Fruit fly (Drosophila melanogaster) whole organism, embryonic: ENCODE measurements around the gene Cht5.

Experiments
- Antp ChIP-seq: fragments of 200-800 bp; sonication (Bioruptor generic); optimal IDR thresholded peaks from 3 replicates; lab custom pipeline; 2016; ENCODE audit warnings: missing biosample characterization, missing genetic modification characterization
- Asciz ChIP-seq: fragments of 200-800 bp; sonication (Bioruptor generic); optimal IDR thresholded peaks from 2 replicates; lab custom pipeline; 2017; ENCODE audit warnings: missing biosample characterization, mild to moderate bottlenecking, missing genetic modification characterization, missing genetic modification reagents
- BtbVII ChIP-seq: fragments of 200-800 bp; sonication (Bioruptor generic); optimal IDR thresholded peaks from 3 replicates; lab custom pipeline; 2017; ENCODE audit warnings: missing biosample characterization, mild to moderate bottlenecking, missing genetic modification characterization
- CG10209 ChIP-seq: fragments of 200-800 bp; sonication (Bioruptor generic); optimal IDR thresholded peaks from 3 replicates; lab custom pipeline; 2017; ENCODE audit warnings: missing biosample characterization, mild to moderate bottlenecking, missing genetic modification characterization, missing genetic modification reagents
- CG10543 ChIP-seq: fragments of 200-800 bp; sonication (Bioruptor generic); optimal IDR thresholded peaks from 3 replicates; lab custom pipeline; 2017; ENCODE audit warnings: missing biosample characterization, mild to moderate bottlenecking, missing genetic modification characterization, moderate library complexity
- CG11456 ChIP-seq: fragments of 200-800 bp; sonication (Bioruptor generic); IDR thresholded peaks from 3 replicates; pipeline ENCODE4 v1.3.6; 2022; ENCODE audit warnings: missing biosample characterization, missing genetic modification characterization
- CG11504 ChIP-seq: fragments of 200-800 bp; sonication (Bioruptor generic); optimal IDR thresholded peaks from 3 replicates; lab custom pipeline; 2019; ENCODE audit warnings: missing biosample characterization, mild to moderate bottlenecking, missing genetic modification characterization, moderate library complexity
- CG12104 ChIP-seq: fragments of 200-800 bp; sonication (Bioruptor generic); optimal IDR thresholded peaks from 3 replicates; lab custom pipeline; 2016; ENCODE audit warnings: missing biosample characterization, missing genetic modification characterization
- CG12219 ChIP-seq: fragments of 200-800 bp; sonication (Bioruptor generic); optimal IDR thresholded peaks from 3 replicates; lab custom pipeline; 2018; ENCODE audit warnings: missing biosample characterization, mild to moderate bottlenecking, missing genetic modification characterization
- CG17361 ChIP-seq: fragments of 200-800 bp; sonication (Bioruptor generic); IDR thresholded peaks from 3 replicates; pipeline ENCODE4 v1.3.6; 2022; ENCODE audit warnings: missing biosample characterization, missing genetic modification characterization
- CG18476 ChIP-seq: fragments of 200-800 bp; sonication (Bioruptor generic); optimal IDR thresholded peaks from 2 replicates; lab custom pipeline; 2016; ENCODE audit warnings: missing biosample characterization, mild to moderate bottlenecking, missing genetic modification characterization
- CG18764 ChIP-seq: fragments of 200-800 bp; sonication (Bioruptor generic); optimal IDR thresholded peaks from 3 replicates; lab custom pipeline; 2016; ENCODE audit warnings: missing biosample characterization, missing genetic modification characterization
- CG31388 ChIP-seq: fragments of 200-800 bp; sonication (Bioruptor generic); optimal IDR thresholded peaks from 2 replicates; lab custom pipeline; 2016; ENCODE audit warnings: missing biosample characterization, missing genetic modification characterization
- CG42726 ChIP-seq: fragments of 200-800 bp; sonication (Bioruptor generic); IDR thresholded peaks from 2 replicates; pipeline ENCODE4 v1.3.6; 2022; ENCODE audit warnings: missing biosample characterization, missing genetic modification characterization; ENCODE audit not compliant: partially characterized antibody
- CG4328 ChIP-seq: fragments of 200-800 bp; sonication (Bioruptor generic); optimal IDR thresholded peaks from 3 replicates; lab custom pipeline; 2017; ENCODE audit warnings: missing biosample characterization, missing genetic modification reagents, missing genetic modification characterization
- CG5180 ChIP-seq: fragments of 200-800 bp; sonication (Bioruptor generic); optimal IDR thresholded peaks from 3 replicates; lab custom pipeline; 2017; ENCODE audit warnings: missing biosample characterization, missing genetic modification characterization, mild to moderate bottlenecking, moderate library complexity, missing genetic modification reagents
- CG6654 ChIP-seq: fragments of 200-800 bp; sonication (Bioruptor generic); optimal IDR thresholded peaks from 2 replicates; lab custom pipeline; 2017; ENCODE audit warnings: missing biosample characterization, mild to moderate bottlenecking, missing genetic modification characterization
- CG8359 ChIP-seq: fragments of 200-800 bp; sonication (Bioruptor generic); optimal IDR thresholded peaks from 2 replicates; lab custom pipeline; 2017; ENCODE audit warnings: missing biosample characterization, mild to moderate bottlenecking, missing genetic modification characterization, borderline replicate concordance
- CG9437 ChIP-seq: fragments of 200-800 bp; sonication (Bioruptor generic); optimal IDR thresholded peaks from 2 replicates; lab custom pipeline; 2018; ENCODE audit warnings: missing biosample characterization, mild to moderate bottlenecking, missing genetic modification characterization
- CoRest ChIP-seq: fragments of 200-800 bp; sonication (Bioruptor generic); optimal IDR thresholded peaks from 3 replicates; lab custom pipeline; 2018; ENCODE audit warnings: missing biosample characterization, mild to moderate bottlenecking, missing genetic modification characterization, moderate library complexity
- D ChIP-seq, 2 experiments: fragments of 200-800 bp in 1 of 2; fragments of >200 bp in 1 of 2; sonication (Bioruptor generic) in 1 of 2; optimal IDR thresholded peaks; 2 replicates in 1 of 2; 3 replicates in 1 of 2; lab custom pipeline; 2017; ENCODE audit warnings: mild to moderate bottlenecking in 1 of 2, missing biosample characterization in 1 of 2, missing genetic modification characterization in 1 of 2, missing genetic modification reagents in 1 of 2
- Drgx ChIP-seq: fragments of 200-800 bp; sonication (Bioruptor generic); IDR thresholded peaks from 2 replicates; pipeline ENCODE4 v1.3.6; 2022; ENCODE audit warnings: missing biosample characterization, missing genetic modification characterization
- Fer1 ChIP-seq: fragments of 200-800 bp; sonication (Bioruptor generic); optimal IDR thresholded peaks from 2 replicates; lab custom pipeline; 2017; ENCODE audit warnings: missing biosample characterization, mild to moderate bottlenecking, missing genetic modification characterization
- Hr39 ChIP-seq: fragments of >200 bp; optimal IDR thresholded peaks from 2 replicates; lab custom pipeline; 2017
- NC2α ChIP-seq: fragments of 200-800 bp; sonication (Bioruptor generic); optimal IDR thresholded peaks from 2 replicates; lab custom pipeline; 2016; ENCODE audit warnings: missing biosample characterization, missing genetic modification characterization
- NfI ChIP-seq: fragments of 200-800 bp; sonication (Bioruptor generic); optimal IDR thresholded peaks from 3 replicates; lab custom pipeline; 2018; ENCODE audit warnings: missing biosample characterization, mild to moderate bottlenecking, missing genetic modification characterization, moderate library complexity
- TFAM ChIP-seq: fragments of 200-800 bp; sonication (Bioruptor generic); optimal IDR thresholded peaks from 2 replicates; lab custom pipeline; 2017; ENCODE audit warnings: missing biosample characterization, missing genetic modification characterization, inconsistent platforms
- Xbp1 ChIP-seq: fragments of 200-800 bp; sonication (Bioruptor generic); optimal IDR thresholded peaks from 3 replicates; lab custom pipeline; 2016; ENCODE audit warnings: missing biosample characterization, mild to moderate bottlenecking, missing genetic modification characterization
- Xrp1 ChIP-seq: fragments of 200-800 bp; sonication (Bioruptor generic); IDR thresholded peaks from 2 replicates; pipeline ENCODE4 v1.3.6; 2022; ENCODE audit warnings: missing biosample characterization, missing genetic modification characterization
- bigmax ChIP-seq: fragments of 200-800 bp; sonication (Bioruptor generic); optimal IDR thresholded peaks from 2 replicates; lab custom pipeline; 2018; ENCODE audit warnings: missing biosample characterization, mild to moderate bottlenecking, missing genetic modification characterization
- br ChIP-seq: fragments of >200 bp; optimal IDR thresholded peaks from 2 replicates; lab custom pipeline; 2017
- croc ChIP-seq: fragments of 200-800 bp; sonication (Bioruptor generic); conservative IDR thresholded peaks from 3 replicates; pipeline ENCODE4 v1.3.6; 2022; ENCODE audit warnings: missing biosample characterization, missing genetic modification characterization
- dati ChIP-seq: fragments of 200-800 bp; sonication (Bioruptor generic); IDR thresholded peaks from 2 replicates; pipeline ENCODE4 v1.3.6; 2022; ENCODE audit warnings: missing biosample characterization, missing genetic modification characterization
- disco-r ChIP-seq: fragments of 200-800 bp; sonication (Bioruptor generic); optimal IDR thresholded peaks from 2 replicates; lab custom pipeline; 2016; ENCODE audit warnings: missing biosample characterization, missing genetic modification characterization
- dm ChIP-seq: fragments of 200-800 bp; sonication (Bioruptor generic); optimal IDR thresholded peaks from 3 replicates; lab custom pipeline; 2016; ENCODE audit warnings: missing biosample characterization, missing genetic modification characterization
- exex ChIP-seq: fragments of 200-800 bp; sonication (Bioruptor generic); optimal IDR thresholded peaks from 4 replicates; lab custom pipeline; 2018; ENCODE audit warnings: missing biosample characterization, mild to moderate bottlenecking, missing genetic modification characterization, moderate library complexity
- fru ChIP-seq: fragments of >200 bp; optimal IDR thresholded peaks from 2 replicates; lab custom pipeline; 2017
- gcm ChIP-seq: fragments of 200-800 bp; sonication (Bioruptor generic); optimal IDR thresholded peaks from 2 replicates; lab custom pipeline; 2019; ENCODE audit warnings: missing biosample characterization, mild to moderate bottlenecking, missing genetic modification characterization, moderate library complexity
- gro ChIP-seq: fragments of 200-800 bp; sonication (Bioruptor generic); optimal IDR thresholded peaks from 2 replicates; lab custom pipeline; 2016; ENCODE audit warnings: missing biosample characterization, missing genetic modification characterization
- jumu ChIP-seq: fragments of 200-800 bp; sonication (Bioruptor generic); optimal IDR thresholded peaks from 3 replicates; lab custom pipeline; 2016; ENCODE audit warnings: missing biosample characterization, missing genetic modification characterization
- lab ChIP-seq: fragments of 200-800 bp; sonication (Bioruptor generic); optimal IDR thresholded peaks from 3 replicates; lab custom pipeline; 2017; ENCODE audit warnings: missing biosample characterization, missing genetic modification characterization, mild to moderate bottlenecking, moderate library complexity, missing genetic modification reagents
- nerfin-1 ChIP-seq: fragments of 200-800 bp; sonication (Bioruptor generic); optimal IDR thresholded peaks from 3 replicates; lab custom pipeline; 2019; ENCODE audit warnings: missing biosample characterization, mild to moderate bottlenecking, missing genetic modification characterization, moderate library complexity
- pfk ChIP-seq: fragments of 200-800 bp; sonication (Bioruptor generic); optimal IDR thresholded peaks from 2 replicates; lab custom pipeline; 2018; ENCODE audit warnings: missing biosample characterization, mild to moderate bottlenecking, missing genetic modification characterization, moderate library complexity
- row ChIP-seq: fragments of 200-800 bp; sonication (Bioruptor generic); IDR thresholded peaks from 3 replicates; pipeline ENCODE4 v1.3.6; 2022; ENCODE audit warnings: missing biosample characterization, missing genetic modification characterization
- run ChIP-seq: fragments of 200-800 bp; sonication (Bioruptor generic); optimal IDR thresholded peaks from 3 replicates; lab custom pipeline; 2018; ENCODE audit warnings: missing biosample characterization, mild to moderate bottlenecking, missing genetic modification characterization
- sens ChIP-seq: fragments of 200-800 bp; sonication (Bioruptor generic); peaks from one replicate; lab custom pipeline; 2016; ENCODE audit warnings: missing biosample characterization, missing genetic modification characterization
- ssp ChIP-seq: fragments of 200-800 bp; sonication (Bioruptor generic); IDR thresholded peaks from 2 replicates; pipeline ENCODE4 v1.3.6; 2022; ENCODE audit warnings: missing biosample characterization, missing genetic modification characterization
- tup ChIP-seq: fragments of 200-800 bp; sonication (Bioruptor generic); optimal IDR thresholded peaks from 2 replicates; lab custom pipeline; 2016; ENCODE audit warnings: missing biosample characterization, mild to moderate bottlenecking, missing genetic modification characterization, moderate library complexity
- usp ChIP-seq: fragments of >200 bp; optimal IDR thresholded peaks from 2 replicates; lab custom pipeline; 2017; ENCODE audit warnings: missing biosample characterization, missing genetic modification characterization
- yki ChIP-seq: fragments of >200 bp; optimal IDR thresholded peaks from 3 replicates; lab custom pipeline; 2018

Cht5 gene

DNA sequence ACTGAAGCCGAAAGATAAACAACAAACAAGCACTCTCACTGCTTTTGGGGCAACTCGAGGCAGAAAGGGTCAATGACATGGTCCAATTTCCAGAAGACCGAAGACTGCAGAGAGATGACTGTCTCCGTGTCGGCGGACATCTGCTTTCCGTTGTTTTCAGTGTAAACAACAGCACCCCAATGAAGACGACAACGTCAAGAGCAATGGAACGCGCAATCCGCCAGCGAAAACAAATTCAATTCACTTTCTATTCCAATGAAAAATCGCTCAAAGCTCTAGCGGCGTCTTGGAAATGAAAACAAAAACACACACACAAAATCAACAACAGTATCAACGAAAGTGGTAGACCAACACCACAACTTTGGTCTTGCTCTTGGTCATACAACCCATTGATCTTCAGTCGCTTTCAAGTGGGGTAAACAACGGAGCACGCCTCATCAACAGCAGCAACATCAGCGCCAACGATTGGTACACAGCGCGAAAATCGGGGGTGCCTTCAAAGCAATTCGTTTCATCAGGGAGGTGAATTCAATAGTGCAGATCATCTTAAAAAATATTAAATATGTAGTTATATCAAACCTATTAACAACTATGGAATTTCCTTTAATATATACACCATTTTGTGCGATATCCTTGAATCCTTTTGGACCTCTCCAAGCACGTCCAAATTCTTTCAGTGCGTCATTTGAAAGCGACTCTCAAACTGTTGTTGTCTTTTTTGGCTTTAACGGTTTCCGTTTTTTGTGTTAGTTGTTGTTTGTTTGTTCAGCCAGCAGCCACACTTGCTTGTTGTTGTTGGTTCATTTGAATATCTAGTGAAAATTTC lies 50.3 kb downstream of the Cht5 start (continued):
- no peak for TF ChIP-seq CG42726
- TF ChIP-seq CG31388 (GFP tag; lab: Kevin White, UChicago), result no peak
- no peak for TF ChIP-seq CG18764 (GFP tag; lab: Kevin White, UChicago)
- peak; percentile 59 for TF ChIP-seq Drgx (GFP tag; lab: Robert Waterston, UW)
- TF ChIP-seq CG10543 (GFP tag; lab: Kevin White, UChicago), result peak; percentile 46
- peak; percentile 17 for TF ChIP-seq CG12219 (GFP tag; lab: Kevin White, UChicago)
- TF ChIP-seq NC2α (GFP tag; lab: Kevin White, UChicago), result no peak
- TF ChIP-seq lab, result peak; percentile 47
- TF ChIP-seq dati (GFP tag; lab: Robert Waterston, UW), result peak; percentile 34; the same call in 1 of the 2 replicates
- TF ChIP-seq disco-r (GFP tag; lab: Kevin White, UChicago), result no peak
- TF ChIP-seq CG4328, result peak; percentile 22
- no peak for TF ChIP-seq TFAM (GFP tag; lab: Kevin White, UChicago)
- TF ChIP-seq CG11456 (GFP tag; lab: Robert Waterston, UW), result 0 out of 3 replicates have a peak, but pooled peaks have one; percentile 16
- TF ChIP-seq row (GFP tag; lab: Robert Waterston, UW), result peak; percentile 58
- no peak for TF ChIP-seq BtbVII (GFP tag; lab: Kevin White, UChicago)
- peak; percentile 43 for TF ChIP-seq ssp
- peak; percentile 66 for TF ChIP-seq CG9437
- TF ChIP-seq NfI (GFP tag; lab: Kevin White, UChicago), result peak; percentile 50
- TF ChIP-seq croc (GFP tag; lab: Robert Waterston, UW), result peak; percentile 83
- TF ChIP-seq pfk, result no peak
- TF ChIP-seq sens (GFP tag; lab: Kevin White, UChicago), result peak; percentile 88
- TF ChIP-seq CG17361 (GFP tag; lab: Robert Waterston, UW), result peak; percentile 84
- no peak for TF ChIP-seq dm (GFP tag; lab: Kevin White, UChicago)
- TF ChIP-seq CoRest, result peak; percentile 81
- peak; percentile 82 for TF ChIP-seq CG11504 (tag; lab: Kevin White, UChicago)
- TF ChIP-seq Xbp1 (GFP tag; lab: Kevin White, UChicago), result peak; percentile 61
- TF ChIP-seq CG8359 (GFP tag; lab: Kevin White, UChicago), result no peak
- TF ChIP-seq D (optimal IDR thresholded peaks at IDR 0.05; lab: Kevin White, UChicago), result no peak
- peak; percentile 74 for TF ChIP-seq D (GFP tag; optimal IDR thresholded peaks at IDR 0.05; lab: Kevin White, UChicago)
- no peak for TF ChIP-seq Fer1 (GFP tag; lab: Kevin White, UChicago)
- peak; percentile 83 for TF ChIP-seq CG6654 (GFP tag; lab: Kevin White, UChicago)
- peak; percentile 42 for TF ChIP-seq nerfin-1 (tag; lab: Kevin White, UChicago)
- TF ChIP-seq CG5180 (GFP tag; lab: Kevin White, UChicago), result peak; percentile 43
- peak; percentile 78 for TF ChIP-seq Asciz (GFP tag; lab: Kevin White, UChicago)
- TF ChIP-seq run (tag; lab: Kevin White, UChicago), result no peak
- no peak for TF ChIP-seq CG12104 (GFP tag; lab: Kevin White, UChicago)
- TF ChIP-seq CG18476, result peak; percentile 23
- TF ChIP-seq br (lab: Kevin White, UChicago), result no peak
- no peak for TF ChIP-seq exex (tag; lab: Kevin White, UChicago)
- TF ChIP-seq Hr39 (lab: Kevin White, UChicago), result no peak
- TF ChIP-seq Xrp1, result peak; percentile 73
- TF ChIP-seq jumu (GFP tag; lab: Kevin White, UChicago), result no peak
- no peak for TF ChIP-seq usp (GFP tag; lab: Kevin White, UChicago)
- no peak for TF ChIP-seq tup (GFP tag; lab: Kevin White, UChicago)
- TF ChIP-seq gro, result no peak
- TF ChIP-seq Antp (GFP tag; lab: Kevin White, UChicago), result peak; percentile 2
- TF ChIP-seq gcm, result peak; percentile 52
- no peak for TF ChIP-seq bigmax
- TF ChIP-seq fru (lab: Kevin White, UChicago), result no peak
- TF ChIP-seq yki, result no peak
- peak; percentile 67 for TF ChIP-seq CG10209 (GFP tag; lab: Kevin White, UChicago)
